4 fruit fly cellular contexts compared by ENCODE assay signal in the genomic region with DNA sequence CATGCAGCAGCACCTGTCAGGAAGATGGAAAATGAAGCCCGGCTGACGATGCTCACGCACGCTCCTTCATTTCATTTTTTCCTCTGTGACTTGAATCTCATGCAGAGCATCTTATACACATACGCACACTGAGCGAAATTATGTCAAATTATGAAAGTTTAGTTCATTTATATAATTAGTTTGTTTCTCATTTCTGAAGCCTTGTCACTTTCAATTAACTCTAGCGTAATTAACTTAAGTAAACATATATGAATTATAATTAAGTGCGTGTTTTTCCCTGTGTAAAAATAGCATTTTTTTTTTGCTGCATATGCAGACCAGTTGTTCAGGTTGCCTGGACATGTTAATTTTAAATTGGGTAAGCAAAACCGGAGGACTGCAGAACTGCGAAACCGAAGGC.
TF ChIP-seq lines count a peak whose summit lies in the region.

No protein-coding gene starts in this region.

- no peak for TF ChIP-seq CTCF in whole organism, embryonic (GFP tag; optimal IDR thresholded peaks at IDR 0.05; lab: Kevin White, UChicago)

TF ChIP-seq in whole organism, embryonic, 481 proteins besides CTCF, POLR2A, EP300 and RAD21 (continues in another document):
- TF ChIP-seq CG13894 (tag; optimal IDR thresholded peaks at IDR 0.05; lab: Kevin White, UChicago) (no peak), CG17829 (tag; optimal IDR thresholded peaks at IDR 0.05; lab: Kevin White, UChicago) (peak; percentile 8), lab (GFP tag; optimal IDR thresholded peaks at IDR 0.05; lab: Kevin White, UChicago) (no peak), Awh (GFP tag; IDR thresholded peaks at IDR 0.05; lab: Robert Waterston, UW) (no peak), amos (GFP tag; IDR thresholded peaks at IDR 0.05; lab: Robert Waterston, UW; ENCODE audit: partially characterized antibody) (no peak), CG17186 (GFP tag; optimal IDR thresholded peaks at IDR 0.05; lab: Kevin White, UChicago) (no peak), CG31365 (tag; optimal IDR thresholded peaks at IDR 0.05; lab: Kevin White, UChicago) (no peak), Chrac-16 (GFP tag; optimal IDR thresholded peaks at IDR 0.05; lab: Kevin White, UChicago) (peak; percentile 27), CG9727 (GFP tag; optimal IDR thresholded peaks at IDR 0.05; lab: Kevin White, UChicago) (peak; percentile 29), nom (GFP tag; optimal IDR thresholded peaks at IDR 0.05; lab: Kevin White, UChicago) (peak; percentile 91), crol (GFP tag; IDR thresholded peaks at IDR 0.05; lab: Robert Waterston, UW) (no peak), tin (GFP tag; optimal IDR thresholded peaks at IDR 0.05; lab: Kevin White, UChicago) (no peak), cwo (GFP tag; optimal IDR thresholded peaks at IDR 0.05; lab: Kevin White, UChicago) (no peak), Meics (GFP tag; optimal IDR thresholded peaks at IDR 0.05; lab: Kevin White, UChicago) (no peak), lbe (GFP tag; optimal IDR thresholded peaks at IDR 0.05; lab: Kevin White, UChicago) (peak; percentile 36), Lpt (GFP tag; optimal IDR thresholded peaks at IDR 0.05; lab: Kevin White, UChicago) (no peak), CG15696 (tag; optimal IDR thresholded peaks at IDR 0.05; lab: Kevin White, UChicago) (peak; percentile 35), Dp (GFP tag; optimal IDR thresholded peaks at IDR 0.05; lab: Kevin White, UChicago) (no peak), zfh1 (GFP tag; IDR thresholded peaks at IDR 0.05; lab: Robert Waterston, UW) (peak; percentile 53; the same call in 1 of the 3 replicates), CG8359 (GFP tag; optimal IDR thresholded peaks at IDR 0.05; lab: Kevin White, UChicago; ENCODE audit: borderline replicate concordance) (no peak), croc (GFP tag; conservative IDR thresholded peaks at IDR 0.05; lab: Robert Waterston, UW) (no peak), CG8089 (GFP tag; optimal IDR thresholded peaks at IDR 0.05; lab: Kevin White, UChicago) (no peak)

TF ChIP-seq in whole organism, prepupa, 60 proteins besides CTCF, POLR2A, EP300 and RAD21 (continues in another document):
- TF ChIP-seq Smox (GFP tag; optimal IDR thresholded peaks at IDR 0.05; lab: Kevin White, UChicago), result peak; percentile 80
- TF ChIP-seq Hr39 (GFP tag; optimal IDR thresholded peaks at IDR 0.05; lab: Kevin White, UChicago), result peak; percentile 62
- TF ChIP-seq pdm3 (GFP tag; optimal IDR thresholded peaks at IDR 0.05; lab: Kevin White, UChicago), result peak; percentile 92
- TF ChIP-seq CG16779 (tag; optimal IDR thresholded peaks at IDR 0.05; lab: Kevin White, UChicago), result peak; percentile 79
- peak; percentile 82 for TF ChIP-seq Sox102F (GFP tag; optimal IDR thresholded peaks at IDR 0.05; lab: Kevin White, UChicago)
- TF ChIP-seq salr (GFP tag; optimal IDR thresholded peaks at IDR 0.05; lab: Kevin White, UChicago), result peak; percentile 78 to 91
- TF ChIP-seq achi (GFP tag; optimal IDR thresholded peaks at IDR 0.05; lab: Kevin White, UChicago), result peak; percentile 89
- TF ChIP-seq ss (GFP tag; optimal IDR thresholded peaks at IDR 0.05; lab: Kevin White, UChicago), result peak; percentile 97 to 98
- TF ChIP-seq CG8319 (GFP tag; optimal IDR thresholded peaks at IDR 0.05; lab: Kevin White, UChicago), result peak; percentile 82
- peak; percentile 87 for TF ChIP-seq eg (GFP tag; IDR thresholded peaks at IDR 0.05; lab: Robert Waterston, UW)
- peak; percentile 89 for TF ChIP-seq svp (GFP tag; lab: Kevin White, UChicago)
- TF ChIP-seq CG11902 (GFP tag; optimal IDR thresholded peaks at IDR 0.05; lab: Kevin White, UChicago), result peak; percentile 77
- TF ChIP-seq CG6808 (GFP tag; optimal IDR thresholded peaks at IDR 0.05; lab: Kevin White, UChicago), result peak; percentile 94
- peak; percentile 60 for TF ChIP-seq Blimp-1 (GFP tag; optimal IDR thresholded peaks at IDR 0.05; lab: Kevin White, UChicago)
- peak; percentile 70 for TF ChIP-seq CG4318 (GFP tag; optimal IDR thresholded peaks at IDR 0.05; lab: Kevin White, UChicago)
- peak; percentile 93 for TF ChIP-seq CG9139 (GFP tag; optimal IDR thresholded peaks at IDR 0.05; lab: Kevin White, UChicago)
- peak; percentile 92 for TF ChIP-seq CG8632 (GFP tag; optimal IDR thresholded peaks at IDR 0.05; lab: Kevin White, UChicago)
- TF ChIP-seq Met (GFP tag; optimal IDR thresholded peaks at IDR 0.05; lab: Kevin White, UChicago), result peak; percentile 87
- peak; percentile 78 for TF ChIP-seq cyc (GFP tag; optimal IDR thresholded peaks at IDR 0.05; lab: Kevin White, UChicago)
- no peak for TF ChIP-seq fkh (GFP tag; optimal IDR thresholded peaks at IDR 0.05; lab: Kevin White, UChicago)
- TF ChIP-seq fd59A (GFP tag; optimal IDR thresholded peaks at IDR 0.05; lab: Kevin White, UChicago), result peak; percentile 91
- peak; percentile 64 for TF ChIP-seq dac (GFP tag; optimal IDR thresholded peaks at IDR 0.05; lab: Kevin White, UChicago)

TF ChIP-seq in whole organism, pupa, 21 proteins besides CTCF, POLR2A, EP300 and RAD21:
- TF ChIP-seq EcR (GFP tag; optimal IDR thresholded peaks at IDR 0.05; lab: Kevin White, UChicago) (peak; percentile 63), Ets98B (GFP tag; IDR thresholded peaks at IDR 0.05; lab: Robert Waterston, UW) (peak; percentile 80), CG4496 (GFP tag; IDR thresholded peaks at IDR 0.05; lab: Robert Waterston, UW) (peak; percentile 89), CG15710 (tag; optimal IDR thresholded peaks at IDR 0.05; lab: Kevin White, UChicago) (peak; percentile 96), CG9948 (tag; optimal IDR thresholded peaks at IDR 0.05; lab: Kevin White, UChicago) (peak; percentile 91), CG8159 (tag; optimal IDR thresholded peaks at IDR 0.05; lab: Kevin White, UChicago) (peak; percentile 96), Snoo (tag; optimal IDR thresholded peaks at IDR 0.05; lab: Kevin White, UChicago) (peak; percentile 78), CG13204 (GFP tag; optimal IDR thresholded peaks at IDR 0.05; lab: Kevin White, UChicago) (peak; percentile 90), CG12605 (GFP tag; IDR thresholded peaks at IDR 0.05; lab: Robert Waterston, UW) (peak; percentile 90), gl (tag; optimal IDR thresholded peaks at IDR 0.05; lab: Kevin White, UChicago) (peak; percentile 86), CG34367 (tag; optimal IDR thresholded peaks at IDR 0.05; lab: Kevin White, UChicago) (peak; percentile 94), D1 (tag; optimal IDR thresholded peaks at IDR 0.05; lab: Kevin White, UChicago) (peak; percentile 77), fd96Ca (GFP tag; IDR thresholded peaks at IDR 0.05; lab: Robert Waterston, UW) (peak; percentile 41; the same call in 1 of the 3 replicates), Pif1A (GFP tag; optimal IDR thresholded peaks at IDR 0.05; lab: Kevin White, UChicago) (peak; percentile 92), CG14655 (GFP tag; optimal IDR thresholded peaks at IDR 0.05; lab: Kevin White, UChicago) (peak; percentile 88), CG32121 (GFP tag; IDR thresholded peaks at IDR 0.05; lab: Robert Waterston, UW) (peak; percentile 83), CG8301 (tag; optimal IDR thresholded peaks at IDR 0.05; lab: Kevin White, UChicago) (peak; percentile 89), Pif1B (GFP tag; optimal IDR thresholded peaks at IDR 0.05; lab: Kevin White, UChicago) (peak; percentile 90), CG17806 (tag; optimal IDR thresholded peaks at IDR 0.05; lab: Kevin White, UChicago) (peak; percentile 94), rn (GFP tag; IDR thresholded peaks at IDR 0.05; lab: Robert Waterston, UW) (peak; percentile 72), CG10348 (GFP tag; IDR thresholded peaks at IDR 0.05; lab: Robert Waterston, UW) (0 out of 2 replicates have a peak, but pooled peaks have one; percentile 11)

TF ChIP-seq in whole organism, wandering third instar larva, 38 proteins besides CTCF, POLR2A, EP300 and RAD21 (continues in another document):
- TF ChIP-seq Jra (GFP tag; optimal IDR thresholded peaks at IDR 0.05; lab: Kevin White, UChicago), result peak; percentile 55
- TF ChIP-seq brk (GFP tag; optimal IDR thresholded peaks at IDR 0.05; lab: Kevin White, UChicago), result peak; percentile 62
- peak; percentile 60 for TF ChIP-seq Rel (GFP tag; optimal IDR thresholded peaks at IDR 0.05; lab: Kevin White, UChicago)
- TF ChIP-seq Rel (tag; optimal IDR thresholded peaks at IDR 0.05; lab: Kevin White, UChicago), result peak; percentile 62
- TF ChIP-seq fru (GFP tag; optimal IDR thresholded peaks at IDR 0.05; lab: Kevin White, UChicago), result peak; percentile 89
- no peak for TF ChIP-seq N (GFP tag; optimal IDR thresholded peaks at IDR 0.05; lab: Kevin White, UChicago)
- no peak for TF ChIP-seq dsf (GFP tag; optimal IDR thresholded peaks at IDR 0.05; lab: Kevin White, UChicago; ENCODE audit: borderline replicate concordance)
- peak; percentile 82 for TF ChIP-seq OdsH (GFP tag; optimal IDR thresholded peaks at IDR 0.05; lab: Kevin White, UChicago)
- TF ChIP-seq foxo (GFP tag; optimal IDR thresholded peaks at IDR 0.05; lab: Kevin White, UChicago), result peak in 1 of 2 experiments; percentile 88
- peak; percentile 41 for TF ChIP-seq CG32264 (GFP tag; optimal IDR thresholded peaks at IDR 0.05; lab: Kevin White, UChicago)
- peak; percentile 79 for TF ChIP-seq sage (GFP tag; optimal IDR thresholded peaks at IDR 0.05; lab: Kevin White, UChicago)
- peak; percentile 83 for TF ChIP-seq rgr (GFP tag; optimal IDR thresholded peaks at IDR 0.05; lab: Kevin White, UChicago)
- TF ChIP-seq dmrt93B (GFP tag; optimal IDR thresholded peaks at IDR 0.05; lab: Kevin White, UChicago), result peak; percentile 53
- TF ChIP-seq psq (GFP tag; optimal IDR thresholded peaks at IDR 0.05; lab: Kevin White, UChicago), result peak; percentile 80
- no peak for TF ChIP-seq GATAd (GFP tag; optimal IDR thresholded peaks at IDR 0.05; lab: Kevin White, UChicago)
- TF ChIP-seq sv (GFP tag; optimal IDR thresholded peaks at IDR 0.05; lab: Kevin White, UChicago), result no peak
- peak; percentile 53 for TF ChIP-seq CrebA (GFP tag; optimal IDR thresholded peaks at IDR 0.05; lab: Kevin White, UChicago; ENCODE audit: borderline replicate concordance)
- peak; percentile 89 for TF ChIP-seq Sp1 (GFP tag; optimal IDR thresholded peaks at IDR 0.05; lab: Kevin White, UChicago)
- peak; percentile 76 for TF ChIP-seq CG9705 (GFP tag; optimal IDR thresholded peaks at IDR 0.05; lab: Kevin White, UChicago)
- peak; percentile 82 for TF ChIP-seq Hnf4 (GFP tag; optimal IDR thresholded peaks at IDR 0.05; lab: Kevin White, UChicago)
- peak; percentile 84 for TF ChIP-seq HLH106 (tag; optimal IDR thresholded peaks at IDR 0.05; lab: Kevin White, UChicago)
- peak; percentile 79 for TF ChIP-seq ey (GFP tag; optimal IDR thresholded peaks at IDR 0.05; lab: Kevin White, UChicago)
- TF ChIP-seq Vsx2 (GFP tag; optimal IDR thresholded peaks at IDR 0.05; lab: Kevin White, UChicago; ENCODE audit: partially characterized antibody), result no peak
- no peak for TF ChIP-seq usp (GFP tag; optimal IDR thresholded peaks at IDR 0.05; lab: Kevin White, UChicago)
- TF ChIP-seq tai (GFP tag; optimal IDR thresholded peaks at IDR 0.05; lab: Kevin White, UChicago), result peak; percentile 56
- peak; percentile 77 for TF ChIP-seq br (GFP tag; optimal IDR thresholded peaks at IDR 0.05; lab: Kevin White, UChicago)
- no peak for TF ChIP-seq Mio (GFP tag; optimal IDR thresholded peaks at IDR 0.05; lab: Kevin White, UChicago)
- TF ChIP-seq h (GFP tag; optimal IDR thresholded peaks at IDR 0.05; lab: Kevin White, UChicago), result peak; percentile 88
- TF ChIP-seq Abd-B (GFP tag; optimal IDR thresholded peaks at IDR 0.05; lab: Kevin White, UChicago), result no peak

Comparison
In these comparisons a context has a peak if more than half of its experiments do, and no peak if none do; other contexts are left out.
1. Of the 7 proteins assayed by ChIP-seq in both whole organism, embryonic and whole organism, prepupa: peak only in whole organism, embryonic: none; only in whole organism, prepupa: Blimp-1, CG16779, CG6854, Gug, Hr39, Lpt and 1 more; in both: none; in neither: 0.